Worm (Caenorhabditis elegans) whole organism, L3 larva: ENCODE results near the gene F09A5.2.

Experiments
- ZK546.5 ChIP-seq: sonication (generic microtip); optimal IDR thresholded peaks from 2 replicates; lab custom pipeline; 2017; ENCODE audit warnings: missing biosample characterization, missing genetic modification characterization
- ama-1 ChIP-seq: fragments of 150-350 bp; optimal IDR thresholded peaks from 2 replicates; lab custom pipeline; 2018
- ceh-16 ChIP-seq: sonication (generic microtip); optimal IDR thresholded peaks from 2 replicates; lab custom pipeline; 2017; ENCODE audit warnings: missing biosample characterization, missing genetic modification characterization
- ceh-82 ChIP-seq: fragments of 150-350 bp; optimal IDR thresholded peaks from 2 replicates; lab custom pipeline; 2014; ENCODE audit warnings: missing biosample characterization, missing genetic modification characterization
- ceh-9 ChIP-seq: sonication (generic microtip); optimal IDR thresholded peaks from 2 replicates; lab custom pipeline; 2018; ENCODE audit warnings: missing biosample characterization, missing genetic modification characterization
- daf-12 ChIP-seq: fragments of 150-350 bp; optimal IDR thresholded peaks from 2 replicates; lab custom pipeline; 2014; ENCODE audit warnings: missing biosample characterization, missing genetic modification reagents, missing genetic modification characterization
- egl-27 ChIP-seq: sonication (generic microtip); optimal IDR thresholded peaks from 4 replicates; lab custom pipeline; 2017; ENCODE audit warnings: missing biosample characterization, missing genetic modification reagents, missing genetic modification characterization
- egl-5 ChIP-seq: fragments of 150-350 bp; optimal IDR thresholded peaks from 2 replicates; lab custom pipeline; 2017; ENCODE audit warnings: missing biosample characterization, missing genetic modification reagents, missing genetic modification characterization, inconsistent platforms
- elt-1 ChIP-seq: fragments of 150-350 bp; optimal IDR thresholded peaks from 2 replicates; lab custom pipeline; 2014; ENCODE audit warnings: missing biosample characterization, missing genetic modification characterization
- elt-2 ChIP-seq: sonication (generic microtip); optimal IDR thresholded peaks from 2 replicates; lab custom pipeline; 2016; ENCODE audit warnings: missing genetic modification reagents, mild to moderate bottlenecking, missing genetic modification characterization, missing compliant biosample characterization
- elt-3 ChIP-seq, 3 experiments: fragments of 150-350 bp in 1 of 3; sonication (generic microtip) in 2 of 3; optimal IDR thresholded peaks; 2 replicates in 2 of 3; 4 replicates in 1 of 3; lab custom pipeline; 2014 to 2017; ENCODE audit warnings: missing biosample characterization in 3 of 3, missing genetic modification characterization in 3 of 3
- fkh-10 ChIP-seq: sonication (generic microtip); optimal IDR thresholded peaks from 2 replicates; lab custom pipeline; 2017; ENCODE audit warnings: missing biosample characterization, missing genetic modification reagents, missing genetic modification characterization
- fkh-2 ChIP-seq: fragments of 150-350 bp; optimal IDR thresholded peaks from 2 replicates; lab custom pipeline; 2014; ENCODE audit warnings: missing biosample characterization, missing genetic modification reagents, missing genetic modification characterization
- fos-1 ChIP-seq: fragments of 150-350 bp; optimal IDR thresholded peaks from 2 replicates; lab custom pipeline; 2014; ENCODE audit warnings: missing biosample characterization, missing genetic modification characterization
- jun-1 ChIP-seq: fragments of 150-350 bp; optimal IDR thresholded peaks from 2 replicates; lab custom pipeline; 2014; ENCODE audit warnings: missing biosample characterization, missing genetic modification reagents, missing genetic modification characterization
- lin-15B ChIP-seq: fragments of 150-350 bp; optimal IDR thresholded peaks from 2 replicates; lab custom pipeline; 2014; ENCODE audit warnings: missing biosample characterization, missing genetic modification characterization
- lin-39 ChIP-seq: fragments of 150-350 bp; optimal IDR thresholded peaks from 2 replicates; lab custom pipeline; 2018; ENCODE audit warnings: missing biosample characterization, missing genetic modification reagents, missing genetic modification characterization
- lsy-12 ChIP-seq: sonication (generic microtip); optimal IDR thresholded peaks from 2 replicates; lab custom pipeline; 2016; ENCODE audit warnings: mild to moderate bottlenecking, missing genetic modification characterization, missing compliant biosample characterization
- mdl-1 ChIP-seq: fragments of 150-350 bp; optimal IDR thresholded peaks from 2 replicates; lab custom pipeline; 2014; ENCODE audit warnings: missing biosample characterization, missing genetic modification characterization
- mml-1 ChIP-seq: fragments of 150-350 bp; sonication (generic microtip); optimal IDR thresholded peaks from 3 replicates; lab custom pipeline; 2014; ENCODE audit warnings: missing biosample characterization, missing genetic modification characterization
- nfya-1 ChIP-seq: sonication (generic microtip); optimal IDR thresholded peaks from 2 replicates; lab custom pipeline; 2017; ENCODE audit warnings: missing genetic modification characterization, mild to moderate bottlenecking, missing compliant biosample characterization, antibody characterized with exemption, moderate library complexity; ENCODE audit not compliant: insufficient read depth
- nhr-12 ChIP-seq: fragments of 150-350 bp; optimal IDR thresholded peaks from 2 replicates; lab custom pipeline; 2014; ENCODE audit warnings: missing biosample characterization, missing genetic modification characterization
- nhr-23 ChIP-seq: fragments of 150-350 bp; optimal IDR thresholded peaks from 2 replicates; lab custom pipeline; 2014; ENCODE audit warnings: missing biosample characterization, missing genetic modification reagents, missing genetic modification characterization
- nhr-237 ChIP-seq: fragments of 150-350 bp; optimal IDR thresholded peaks from 2 replicates; lab custom pipeline; 2014; ENCODE audit warnings: missing biosample characterization, missing genetic modification characterization
- nhr-25 ChIP-seq: sonication (generic microtip); optimal IDR thresholded peaks from 2 replicates; lab custom pipeline; 2017; ENCODE audit warnings: missing biosample characterization, missing genetic modification characterization
- nhr-43 ChIP-seq: sonication (generic microtip); optimal IDR thresholded peaks from 2 replicates; lab custom pipeline; 2016; ENCODE audit warnings: mild to moderate bottlenecking, missing genetic modification characterization, missing compliant biosample characterization; ENCODE audit not compliant: poor library complexity, severe bottlenecking
- nhr-76 ChIP-seq: fragments of 150-350 bp; sonication (generic microtip); optimal IDR thresholded peaks from 5 replicates; lab custom pipeline; 2014; ENCODE audit warnings: missing biosample characterization, missing genetic modification characterization
- nhr-77 ChIP-seq: fragments of 150-350 bp; optimal IDR thresholded peaks from 2 replicates; lab custom pipeline; 2014; ENCODE audit warnings: missing biosample characterization, missing genetic modification characterization
- pha-4 ChIP-seq: fragments of 150-350 bp; optimal IDR thresholded peaks from 2 replicates; lab custom pipeline; 2014; ENCODE audit warnings: missing biosample characterization, missing genetic modification reagents, missing genetic modification characterization
- pqm-1 ChIP-seq: fragments of 150-350 bp; optimal IDR thresholded peaks from 2 replicates; lab custom pipeline; 2017; ENCODE audit warnings: missing biosample characterization, missing genetic modification characterization, inconsistent platforms
- skn-1 ChIP-seq: fragments of 150-350 bp; optimal IDR thresholded peaks from 2 replicates; lab custom pipeline; 2014; ENCODE audit warnings: missing biosample characterization, missing genetic modification characterization
- snpc-4 ChIP-seq: fragments of 150-350 bp; optimal IDR thresholded peaks from 2 replicates; lab custom pipeline; 2014; ENCODE audit warnings: missing biosample characterization, missing genetic modification characterization
- unc-39 ChIP-seq: sonication (generic microtip); optimal IDR thresholded peaks from 4 replicates; lab custom pipeline; 2017; ENCODE audit warnings: missing biosample characterization, missing genetic modification characterization
- ztf-11 ChIP-seq: fragments of 150-350 bp; optimal IDR thresholded peaks from 2 replicates; lab custom pipeline; 2014; ENCODE audit warnings: missing biosample characterization, missing genetic modification characterization

The F09A5.2 gene

ce11 chrX:13102838-13103237 lies 32.1 kb upstream of the F09A5.2 start:
- TF ChIP-seq ceh-16 (tag; lab: Kevin White, UChicago) (no peak), elt-2 (no peak), egl-27 (tag; lab: Kevin White, UChicago) (no peak), mml-1 (no peak), nhr-237 (tag; lab: Kevin White, UChicago) (no peak), fos-1 (tag; lab: Kevin White, UChicago) (no peak), jun-1 (tag; lab: Kevin White, UChicago) (no peak), unc-39 (tag; lab: Kevin White, UChicago) (no peak), mdl-1 (tag; lab: Kevin White, UChicago) (no peak), fkh-2 (tag; lab: Kevin White, UChicago) (no peak), nhr-25 (tag; lab: Kevin White, UChicago) (no peak), pqm-1 (tag; lab: Kevin White, UChicago) (no peak), fkh-10 (GFP tag; lab: Kevin White, UChicago) (no peak), pha-4 (tag; lab: Kevin White, UChicago) (no peak), snpc-4 (tag; lab: Kevin White, UChicago) (no peak), daf-12 (tag; lab: Kevin White, UChicago) (no peak)

- peak; percentile 87 for TF ChIP-seq nhr-43 (tag; lab: Kevin White, UChicago)
- TF ChIP-seq nhr-23 (tag; lab: Kevin White, UChicago): peak; percentile 79
- TF ChIP-seq lsy-12 (tag; lab: Kevin White, UChicago): peak; percentile 62
- peak in 1 of 3 experiments; percentile 80 for TF ChIP-seq elt-3 (tag; optimal IDR thresholded peaks at IDR 0.05; lab: Kevin White, UChicago)
- TF ChIP-seq lin-15B (tag; lab: Kevin White, UChicago): peak; percentile 50
- peak; percentile 79 for TF ChIP-seq jun-1 (tag; lab: Kevin White, UChicago)
- TF ChIP-seq nhr-25 (tag; lab: Kevin White, UChicago): peak; percentile 65
- peak; percentile 85 for TF ChIP-seq pqm-1 (tag; lab: Kevin White, UChicago)
- no peak for TF ChIP-seq ceh-9 (tag; lab: Kevin White, UChicago)
- TF ChIP-seq skn-1 (tag; lab: Kevin White, UChicago): no peak
- peak; percentile 69 for TF ChIP-seq lin-39 (tag; lab: Kevin White, UChicago)
- TF ChIP-seq egl-27 (tag; lab: Kevin White, UChicago): peak; percentile 48
- peak; percentile 53 for TF ChIP-seq snpc-4 (tag; lab: Kevin White, UChicago)
- no peak for TF ChIP-seq ceh-82 (tag; lab: Kevin White, UChicago)
- TF ChIP-seq fos-1 (tag; lab: Kevin White, UChicago): peak; percentile 40
- TF ChIP-seq daf-12 (tag; lab: Kevin White, UChicago): no peak
- TF ChIP-seq ztf-11 (tag; lab: Kevin White, UChicago): no peak
- TF ChIP-seq elt-2: peak; percentile 95
- TF ChIP-seq ZK546.5 (tag; lab: Kevin White, UChicago): no peak
- peak; percentile 92 for TF ChIP-seq mdl-1 (tag; lab: Kevin White, UChicago)
- TF ChIP-seq pha-4 (tag; lab: Kevin White, UChicago): peak; percentile 80
- TF ChIP-seq ama-1 (lab: Kevin White, UChicago): peak; percentile 70
These were observed 29.9 kb upstream of the F09A5.2 start, which contains the start of gene F17H10.1 for ce11 chrX:13104966-13105365. Gene F17H10.1, plus strand, starts transcription at chrX:13105241.

- TF ChIP-seq jun-1 (tag; lab: Kevin White, UChicago) (peak; percentile 7), elt-2 (peak; percentile 80), snpc-4 (tag; lab: Kevin White, UChicago) (no peak), pqm-1 (tag; lab: Kevin White, UChicago) (no peak), nfya-1 (peak; percentile 22)
These were observed 28.6 kb upstream of the F09A5.2 start for ce11 chrX:13106177-13106761.

DNA sequence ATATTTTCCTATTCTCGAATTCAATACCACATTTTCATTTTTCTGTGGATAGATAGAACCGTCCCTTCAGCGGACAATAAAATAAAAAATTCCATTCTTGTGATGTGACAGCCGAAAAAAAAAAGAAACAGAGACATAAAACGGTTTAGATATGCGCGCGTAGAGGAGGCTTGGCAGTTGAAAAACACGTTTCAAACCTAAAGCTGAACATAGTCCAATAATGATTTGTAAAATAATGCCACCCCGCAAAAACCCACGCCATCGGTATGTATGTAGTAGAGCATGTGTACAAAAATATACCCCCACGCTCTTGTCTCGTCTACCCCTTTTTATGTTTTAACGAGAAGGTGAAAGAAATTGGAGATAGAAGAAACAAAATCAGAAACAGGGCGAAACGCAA lies 26.2 kb upstream of the F09A5.2 start:
- TF ChIP-seq nhr-12 (tag; lab: Kevin White, UChicago): no peak
- TF ChIP-seq fos-1 (tag; lab: Kevin White, UChicago): no peak
- no peak for TF ChIP-seq nhr-25 (tag; lab: Kevin White, UChicago)
- TF ChIP-seq ceh-16 (tag; lab: Kevin White, UChicago): no peak
- TF ChIP-seq elt-2: peak; percentile 11
- no peak for TF ChIP-seq nhr-77 (tag; lab: Kevin White, UChicago)
- TF ChIP-seq egl-5 (tag; lab: Kevin White, UChicago): peak; percentile 9
- TF ChIP-seq nhr-237 (tag; lab: Kevin White, UChicago): no peak
- no peak for TF ChIP-seq lsy-12 (tag; lab: Kevin White, UChicago)
- no peak for TF ChIP-seq mml-1
- no peak for TF ChIP-seq nhr-76 (tag; lab: Kevin White, UChicago)
- no peak for TF ChIP-seq elt-1 (tag; lab: Kevin White, UChicago)
- TF ChIP-seq ama-1 (lab: Kevin White, UChicago): peak; percentile 94
